Worm (Caenorhabditis elegans) whole organism, early embryonic: ENCODE data around the gene Y40A1A.3.

Experiments used
- F13C5.2 ChIP-seq: sonication (generic microtip); optimal IDR thresholded peaks from 2 replicates; lab custom pipeline; 2017; ENCODE audit warnings: mild to moderate bottlenecking, missing genetic modification characterization, inconsistent platforms, missing compliant biosample characterization
- ama-1 ChIP-seq: fragments of 150-350 bp; optimal IDR thresholded peaks from 2 replicates; lab custom pipeline; 2014
- ceh-36 ChIP-seq: sonication (generic microtip); optimal IDR thresholded peaks from 2 replicates; lab custom pipeline; 2016; ENCODE audit warnings: missing genetic modification characterization, inconsistent platforms, missing compliant biosample characterization
- ets-7 ChIP-seq: sonication (generic microtip); optimal IDR thresholded peaks from 2 replicates; lab custom pipeline; 2016; ENCODE audit warnings: missing genotype, missing genetic modification characterization, missing compliant biosample characterization
- scrt-1 ChIP-seq: fragments of 200-800 bp; sonication (Bioruptor generic); IDR thresholded peaks from 2 replicates; pipeline ENCODE4 v1.3.6; 2022; ENCODE audit warnings: missing genetic modification characterization, missing compliant biosample characterization
- sea-1 ChIP-seq: fragments of 200-800 bp; sonication (Bioruptor generic); conservative IDR thresholded peaks from 2 replicates; pipeline ENCODE4 v1.3.6; 2022; ENCODE audit warnings: missing genetic modification characterization, missing compliant biosample characterization
- tbx-11 ChIP-seq: fragments of 200-800 bp; sonication (Bioruptor generic); IDR thresholded peaks from 2 replicates; pipeline ENCODE4 v1.3.6; 2022; ENCODE audit warnings: missing genetic modification characterization, missing compliant biosample characterization
- tbx-37 ChIP-seq: fragments of 200-800 bp; sonication (Bioruptor generic); conservative IDR thresholded peaks from 2 replicates; pipeline ENCODE4 v1.3.6; 2022; ENCODE audit warnings: missing genetic modification reagents, missing genetic modification characterization, missing compliant biosample characterization

DNA sequence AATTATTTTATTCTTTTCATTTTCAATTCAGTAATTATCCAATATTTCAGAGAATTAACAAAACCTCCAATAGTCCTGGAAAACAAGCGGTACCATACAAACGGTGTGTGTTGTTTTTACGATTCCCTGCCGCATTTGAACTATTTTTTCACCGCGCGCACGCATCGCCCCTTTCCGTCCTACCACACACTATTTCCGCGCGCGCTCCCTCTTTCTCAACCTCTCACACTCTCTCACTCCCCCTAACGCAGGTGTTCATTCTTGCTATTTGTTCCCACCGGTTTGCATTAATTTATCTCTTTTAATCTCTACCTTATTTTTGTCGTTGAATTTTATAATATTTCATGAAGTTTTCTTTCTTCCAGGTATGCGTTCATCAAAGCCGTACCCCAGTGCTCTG lies 20.1 kb downstream of the Y40A1A.3 start, which contains the start of gene F52D2.12:
- no peak for TF ChIP-seq F13C5.2 (tag; lab: Kevin White, UChicago)
- no peak for TF ChIP-seq ceh-36 (tag; lab: Kevin White, UChicago)
- no peak for TF ChIP-seq tbx-37
- no peak for TF ChIP-seq ama-1 (lab: Kevin White, UChicago)
- no peak for TF ChIP-seq scrt-1
- TF ChIP-seq tbx-11 (GFP tag; lab: Robert Waterston, UW): no peak
- TF ChIP-seq ets-7 (tag; lab: Kevin White, UChicago): no peak
- no peak for TF ChIP-seq sea-1 (GFP tag; lab: Robert Waterston, UW)
